Worm (Caenorhabditis elegans): ENCODE results near the gene F13A7.1.

DNA sequence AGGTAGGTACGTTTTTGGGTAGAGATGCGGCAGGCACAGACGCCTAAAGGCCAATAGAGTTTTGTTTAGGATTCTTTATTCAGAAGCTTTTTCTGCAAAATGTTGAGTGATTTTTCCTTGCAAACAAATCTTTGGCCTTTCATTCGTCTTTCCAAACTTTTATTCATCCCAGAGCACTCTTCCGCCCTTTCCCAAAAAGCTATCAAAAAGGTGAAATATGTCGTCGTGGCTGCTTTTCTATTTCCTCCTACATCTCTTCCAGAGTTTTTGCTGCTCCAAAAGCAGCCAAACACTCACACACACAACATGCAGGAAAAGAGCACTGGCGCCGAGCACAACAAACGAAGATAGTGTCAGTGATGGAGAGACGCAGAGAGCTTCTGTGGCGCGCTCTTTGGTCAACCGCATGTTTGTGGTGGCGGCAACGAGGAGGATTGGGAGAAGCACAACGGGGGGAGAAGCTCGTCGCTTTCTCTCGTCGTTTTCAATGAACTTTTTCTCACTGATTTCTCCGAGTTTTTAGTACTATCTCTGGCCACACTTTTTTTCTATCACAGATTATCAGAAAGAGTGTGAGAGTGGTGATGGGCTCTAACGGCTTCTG is 26.9 kb downstream of the F13A7.1 start:
- TF ChIP-seq flt-1 (GFP tag; IDR thresholded peaks at IDR 0.05) (no peak), ref-1 (GFP tag; conservative IDR thresholded peaks at IDR 0.05) (no peak), T22C8.4 (GFP tag; IDR thresholded peaks at IDR 0.05) (no peak)
